Worm (Caenorhabditis elegans) whole organism, early embryonic: ENCODE data around the gene C45B11.6.

Source experiments
- B0310.2 ChIP-seq: sonication (generic microtip); optimal IDR thresholded peaks from 2 replicates; lab custom pipeline; 2016; ENCODE audit warnings: mild to moderate bottlenecking, missing genetic modification characterization, missing compliant biosample characterization
- F13C5.2 ChIP-seq: sonication (generic microtip); optimal IDR thresholded peaks from 2 replicates; lab custom pipeline; 2017; ENCODE audit warnings: mild to moderate bottlenecking, missing genetic modification characterization, inconsistent platforms, missing compliant biosample characterization
- aly-1 ChIP-seq: sonication (generic microtip); optimal IDR thresholded peaks from 2 replicates; lab custom pipeline; 2016; ENCODE audit warnings: missing genetic modification characterization, missing compliant biosample characterization
- ama-1 ChIP-seq: fragments of 150-350 bp; optimal IDR thresholded peaks from 2 replicates; lab custom pipeline; 2014
- ceh-13 ChIP-seq: fragments of 200-800 bp; sonication (Bioruptor generic); optimal IDR thresholded peaks from 2 replicates; lab custom pipeline; 2018; ENCODE audit warnings: mild to moderate bottlenecking, missing genetic modification characterization, missing compliant biosample characterization
- ets-7 ChIP-seq: sonication (generic microtip); optimal IDR thresholded peaks from 2 replicates; lab custom pipeline; 2016; ENCODE audit warnings: missing genotype, missing genetic modification characterization, missing compliant biosample characterization
- flt-1 ChIP-seq: fragments of 200-800 bp; sonication (Bioruptor generic); IDR thresholded peaks from 2 replicates; pipeline ENCODE4 v1.3.6; 2022; ENCODE audit warnings: missing genetic modification characterization, missing compliant biosample characterization
- hmg-4 ChIP-seq: fragments of 200-800 bp; sonication (Bioruptor generic); optimal IDR thresholded peaks from 2 replicates; lab custom pipeline; 2018; ENCODE audit warnings: mild to moderate bottlenecking, missing genetic modification characterization, missing compliant biosample characterization
- hnd-1 ChIP-seq: sonication (generic microtip); optimal IDR thresholded peaks from 2 replicates; lab custom pipeline; 2016; ENCODE audit warnings: missing genetic modification characterization, missing compliant biosample characterization
- scrt-1 ChIP-seq: fragments of 200-800 bp; sonication (Bioruptor generic); IDR thresholded peaks from 2 replicates; pipeline ENCODE4 v1.3.6; 2022; ENCODE audit warnings: missing genetic modification characterization, missing compliant biosample characterization
- sea-1 ChIP-seq: fragments of 200-800 bp; sonication (Bioruptor generic); conservative IDR thresholded peaks from 2 replicates; pipeline ENCODE4 v1.3.6; 2022; ENCODE audit warnings: missing genetic modification characterization, missing compliant biosample characterization
- tbx-11 ChIP-seq: fragments of 200-800 bp; sonication (Bioruptor generic); IDR thresholded peaks from 2 replicates; pipeline ENCODE4 v1.3.6; 2022; ENCODE audit warnings: missing genetic modification characterization, missing compliant biosample characterization
- tra-4 ChIP-seq: sonication (generic microtip); optimal IDR thresholded peaks from 2 replicates; lab custom pipeline; 2017; ENCODE audit warnings: missing genetic modification characterization, missing compliant biosample characterization

DNA sequence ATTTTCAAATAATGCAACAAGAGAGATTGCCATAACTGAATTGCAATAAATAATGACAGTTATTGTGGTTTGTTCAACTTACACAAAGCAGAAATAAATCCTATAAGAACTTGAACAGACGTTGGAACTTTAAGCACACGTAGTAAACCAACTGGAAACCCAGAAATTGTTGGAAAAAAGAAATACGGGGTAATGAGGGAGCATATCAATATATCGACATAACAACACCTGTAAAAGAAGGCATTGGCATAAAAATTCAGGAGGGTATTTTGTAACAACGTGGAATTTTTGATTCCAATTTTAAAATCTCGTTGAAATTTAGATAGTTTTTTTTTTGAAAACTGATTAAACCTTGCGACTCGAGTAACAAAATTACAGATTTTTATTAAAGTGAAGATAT is 12.6 kb downstream of the C45B11.6 start:
- TF ChIP-seq ets-7 (no peak), flt-1 (GFP tag; lab: Robert Waterston, UW) (no peak), sea-1 (GFP tag; lab: Robert Waterston, UW) (no peak), ama-1 (no peak), tra-4 (tag; lab: Kevin White, UChicago) (no peak), ceh-13 (GFP tag; lab: Kevin White, UChicago) (no peak), B0310.2 (tag; lab: Kevin White, UChicago) (no peak), F13C5.2 (tag; lab: Kevin White, UChicago) (no peak), scrt-1 (GFP tag; lab: Robert Waterston, UW) (no peak), hmg-4 (no peak), aly-1 (tag; lab: Kevin White, UChicago) (no peak), tbx-11 (GFP tag; lab: Robert Waterston, UW) (no peak), hnd-1 (tag; lab: Kevin White, UChicago) (no peak)
